Fruit fly (Drosophila melanogaster) whole organism, embryonic: ENCODE data around the gene CG43796.

Experiments
- Abd-B ChIP-seq: fragments of 200-800 bp; sonication (Bioruptor generic); optimal IDR thresholded peaks from 2 replicates; lab custom pipeline; 2018; ENCODE audit warnings: missing biosample characterization, mild to moderate bottlenecking, missing genetic modification characterization, moderate library complexity
- CG10147 ChIP-seq: fragments of 200-800 bp; sonication (Bioruptor generic); optimal IDR thresholded peaks from 2 replicates; lab custom pipeline; 2019; ENCODE audit warnings: missing biosample characterization, mild to moderate bottlenecking, missing genetic modification characterization, moderate library complexity
- CG10209 ChIP-seq: fragments of 200-800 bp; sonication (Bioruptor generic); optimal IDR thresholded peaks from 3 replicates; lab custom pipeline; 2017; ENCODE audit warnings: missing biosample characterization, mild to moderate bottlenecking, missing genetic modification characterization, missing genetic modification reagents
- CG10267 ChIP-seq: fragments of 200-800 bp; sonication (Bioruptor generic); optimal IDR thresholded peaks from 2 replicates; lab custom pipeline; 2018; ENCODE audit warnings: missing biosample characterization, mild to moderate bottlenecking, missing genetic modification characterization, moderate library complexity
- CG11456 ChIP-seq: fragments of 200-800 bp; sonication (Bioruptor generic); IDR thresholded peaks from 3 replicates; pipeline ENCODE4 v1.3.6; 2022; ENCODE audit warnings: missing biosample characterization, missing genetic modification characterization
- CG12236 ChIP-seq: fragments of 200-800 bp; sonication (Bioruptor generic); optimal IDR thresholded peaks from 2 replicates; lab custom pipeline; 2016; ENCODE audit warnings: missing biosample characterization, missing genetic modification characterization
- CG14050 ChIP-seq: fragments of 200-800 bp; sonication (Bioruptor generic); IDR thresholded peaks from 3 replicates; pipeline ENCODE4 v1.3.6; 2022; ENCODE audit warnings: missing biosample characterization, missing genetic modification characterization
- CG15011 ChIP-seq: fragments of 200-800 bp; sonication (Bioruptor generic); optimal IDR thresholded peaks from 3 replicates; lab custom pipeline; 2018; ENCODE audit warnings: missing biosample characterization, mild to moderate bottlenecking, missing genetic modification characterization
- CG1602 ChIP-seq: fragments of 200-800 bp; sonication (Bioruptor generic); optimal IDR thresholded peaks from 3 replicates; lab custom pipeline; 2016; ENCODE audit warnings: missing biosample characterization, missing genetic modification characterization
- CG17359 ChIP-seq: fragments of 200-800 bp; sonication (Bioruptor generic); optimal IDR thresholded peaks from 3 replicates; lab custom pipeline; 2018; ENCODE audit warnings: missing biosample characterization, mild to moderate bottlenecking, missing genetic modification characterization, moderate library complexity
- CG18262 ChIP-seq: fragments of 200-800 bp; optimal IDR thresholded peaks from 3 replicates; lab custom pipeline; 2019; ENCODE audit warnings: missing biosample characterization, mild to moderate bottlenecking, missing genetic modification characterization, moderate library complexity
- CG18476 ChIP-seq: fragments of 200-800 bp; sonication (Bioruptor generic); optimal IDR thresholded peaks from 2 replicates; lab custom pipeline; 2016; ENCODE audit warnings: missing biosample characterization, mild to moderate bottlenecking, missing genetic modification characterization
- CG31441 ChIP-seq: fragments of 200-800 bp; sonication (Bioruptor generic); IDR thresholded peaks from 2 replicates; pipeline ENCODE4 v1.3.6; 2022; ENCODE audit warnings: missing biosample characterization, missing genetic modification characterization
- CG32532 ChIP-seq: fragments of 200-800 bp; sonication (Bioruptor generic); IDR thresholded peaks from 2 replicates; pipeline ENCODE4 v1.3.6; 2022; ENCODE audit warnings: missing biosample characterization, missing genetic modification characterization
- CG4282 ChIP-seq: fragments of 200-800 bp; sonication (Bioruptor generic); optimal IDR thresholded peaks from 2 replicates; lab custom pipeline; 2016; ENCODE audit warnings: missing biosample characterization, missing genetic modification characterization
- CG5245 ChIP-seq: fragments of 200-800 bp; sonication (Bioruptor generic); optimal IDR thresholded peaks from 3 replicates; lab custom pipeline; 2016; ENCODE audit warnings: missing biosample characterization, missing genetic modification characterization
- CG5953 ChIP-seq: fragments of 200-800 bp; sonication (Bioruptor generic); IDR thresholded peaks from 2 replicates; pipeline ENCODE4 v1.3.6; 2022; ENCODE audit warnings: missing biosample characterization, missing genetic modification characterization
- CG7928 ChIP-seq: fragments of 200-800 bp; sonication (Bioruptor generic); optimal IDR thresholded peaks from 2 replicates; lab custom pipeline; 2017; ENCODE audit warnings: missing biosample characterization, mild to moderate bottlenecking, missing genetic modification characterization
- CG7963 ChIP-seq: fragments of 200-800 bp; sonication (Bioruptor generic); IDR thresholded peaks from 3 replicates; pipeline ENCODE4 v1.3.6; 2022; ENCODE audit warnings: missing biosample characterization, missing genetic modification characterization; ENCODE audit not compliant: partially characterized antibody
- CG9797 ChIP-seq: fragments of 200-800 bp; sonication (Bioruptor generic); optimal IDR thresholded peaks from 3 replicates; lab custom pipeline; 2018; ENCODE audit warnings: missing biosample characterization, mild to moderate bottlenecking, missing genetic modification characterization
- CG9817 ChIP-seq: fragments of 200-800 bp; sonication (Bioruptor generic); optimal IDR thresholded peaks from 2 replicates; lab custom pipeline; 2018; ENCODE audit warnings: missing biosample characterization, mild to moderate bottlenecking, missing genetic modification characterization, moderate library complexity
- Drgx ChIP-seq: fragments of 200-800 bp; sonication (Bioruptor generic); IDR thresholded peaks from 2 replicates; pipeline ENCODE4 v1.3.6; 2022; ENCODE audit warnings: missing biosample characterization, missing genetic modification characterization
- ERR ChIP-seq: fragments of 200-800 bp; sonication (Bioruptor generic); optimal IDR thresholded peaks from 2 replicates; lab custom pipeline; 2016; ENCODE audit warnings: missing biosample characterization, missing genetic modification characterization
- Fer1 ChIP-seq: fragments of 200-800 bp; sonication (Bioruptor generic); optimal IDR thresholded peaks from 2 replicates; lab custom pipeline; 2017; ENCODE audit warnings: missing biosample characterization, mild to moderate bottlenecking, missing genetic modification characterization
- Fer2 ChIP-seq: fragments of 200-800 bp; sonication (Bioruptor generic); optimal IDR thresholded peaks from 2 replicates; lab custom pipeline; 2018; ENCODE audit warnings: missing biosample characterization, mild to moderate bottlenecking, missing genetic modification characterization, moderate library complexity
- Gsc ChIP-seq: fragments of 200-800 bp; sonication (Bioruptor generic); IDR thresholded peaks from 2 replicates; pipeline ENCODE4 v1.3.6; 2022; ENCODE audit warnings: missing biosample characterization, missing genetic modification characterization
- HLH4C ChIP-seq: fragments of 200-800 bp; sonication (Bioruptor generic); IDR thresholded peaks from 3 replicates; pipeline ENCODE4 v1.3.6; 2022; ENCODE audit warnings: missing biosample characterization, missing genetic modification characterization; ENCODE audit not compliant: partially characterized antibody
- Hr51 ChIP-seq, 2 experiments: fragments of 200-800 bp; sonication (Bioruptor generic); optimal IDR thresholded peaks; 2 replicates in 1 of 2; 3 replicates in 1 of 2; lab custom pipeline; 2016 to 2018; ENCODE audit warnings: missing biosample characterization in 2 of 2, missing genetic modification characterization in 2 of 2, mild to moderate bottlenecking in 1 of 2, moderate library complexity in 1 of 2
- Max ChIP-seq: fragments of 200-800 bp; sonication (Bioruptor generic); optimal IDR thresholded peaks from 2 replicates; lab custom pipeline; 2016; ENCODE audit warnings: missing biosample characterization, mild to moderate bottlenecking, missing genetic modification characterization
- Mrtf ChIP-seq: fragments of 200-800 bp; sonication (Bioruptor generic); IDR thresholded peaks from 3 replicates; pipeline ENCODE4 v1.3.6; 2022; ENCODE audit warnings: missing biosample characterization, missing genetic modification characterization
- NFAT ChIP-seq: fragments of 200-800 bp; sonication (Bioruptor generic); IDR thresholded peaks from 2 replicates; pipeline ENCODE4 v1.3.6; 2022; ENCODE audit warnings: missing biosample characterization, missing genetic modification characterization
- bcd ChIP-seq: fragments of 200-800 bp; sonication (Bioruptor generic); optimal IDR thresholded peaks from 2 replicates; lab custom pipeline; 2017; ENCODE audit warnings: missing biosample characterization, mild to moderate bottlenecking, missing genetic modification characterization
- chinmo ChIP-seq: fragments of 200-800 bp; sonication (Bioruptor generic); IDR thresholded peaks from 4 replicates; pipeline ENCODE4 v1.3.6; 2022; ENCODE audit warnings: missing biosample characterization, missing genetic modification characterization; ENCODE audit not compliant: partially characterized antibody
- dati ChIP-seq: fragments of 200-800 bp; sonication (Bioruptor generic); IDR thresholded peaks from 2 replicates; pipeline ENCODE4 v1.3.6; 2022; ENCODE audit warnings: missing biosample characterization, missing genetic modification characterization
- disco-r ChIP-seq: fragments of 200-800 bp; sonication (Bioruptor generic); optimal IDR thresholded peaks from 2 replicates; lab custom pipeline; 2016; ENCODE audit warnings: missing biosample characterization, missing genetic modification characterization
- eve ChIP-seq, 2 experiments: fragments of >200 bp; optimal IDR thresholded peaks; 2 replicates each; lab custom pipeline; 2017; ENCODE audit warnings: missing biosample characterization in 2 of 2, missing genetic modification characterization in 2 of 2
- gcm ChIP-seq: fragments of 200-800 bp; sonication (Bioruptor generic); optimal IDR thresholded peaks from 2 replicates; lab custom pipeline; 2019; ENCODE audit warnings: missing biosample characterization, mild to moderate bottlenecking, missing genetic modification characterization, moderate library complexity
- grau ChIP-seq: fragments of 200-800 bp; optimal IDR thresholded peaks from 3 replicates; lab custom pipeline; 2019; ENCODE audit warnings: missing biosample characterization, mild to moderate bottlenecking, missing genetic modification characterization, moderate library complexity
- kni ChIP-seq: fragments of 200-800 bp; sonication (Bioruptor generic); optimal IDR thresholded peaks from 3 replicates; lab custom pipeline; 2017; ENCODE audit warnings: mild to moderate bottlenecking, missing biosample characterization, missing genetic modification reagents, missing genetic modification characterization
- lmd ChIP-seq: fragments of 200-800 bp; sonication (Bioruptor generic); IDR thresholded peaks from 2 replicates; pipeline ENCODE4 v1.3.6; 2022; ENCODE audit warnings: missing biosample characterization, missing genetic modification characterization
- org-1 ChIP-seq: fragments of 200-800 bp; sonication (Bioruptor generic); optimal IDR thresholded peaks from 2 replicates; lab custom pipeline; 2017; ENCODE audit warnings: missing biosample characterization, missing genetic modification characterization
- otp ChIP-seq: fragments of 200-800 bp; sonication (Bioruptor generic); IDR thresholded peaks from 3 replicates; pipeline ENCODE4, ENCODE4 v1.3.6; 2022; ENCODE audit warnings: missing biosample characterization, missing genetic modification characterization
- phol ChIP-seq: fragments of 200-800 bp; sonication (Bioruptor generic); optimal IDR thresholded peaks from 3 replicates; lab custom pipeline; 2018; ENCODE audit warnings: missing biosample characterization, mild to moderate bottlenecking, missing genetic modification characterization, moderate library complexity
- row ChIP-seq: fragments of 200-800 bp; sonication (Bioruptor generic); IDR thresholded peaks from 3 replicates; pipeline ENCODE4 v1.3.6; 2022; ENCODE audit warnings: missing biosample characterization, missing genetic modification characterization
- stc ChIP-seq: fragments of 200-800 bp; sonication (Bioruptor generic); IDR thresholded peaks from 2 replicates; pipeline ENCODE4 v1.3.6; 2022; ENCODE audit warnings: missing biosample characterization, missing genetic modification characterization
- tin ChIP-seq: fragments of 200-800 bp; sonication (Bioruptor generic); optimal IDR thresholded peaks from 3 replicates; lab custom pipeline; 2016; ENCODE audit warnings: missing biosample characterization, missing genetic modification characterization
- tio ChIP-seq: fragments of 200-800 bp; sonication (Bioruptor generic); optimal IDR thresholded peaks from 2 replicates; lab custom pipeline; 2017; ENCODE audit warnings: missing biosample characterization, missing genetic modification characterization, inconsistent platforms
- vnd ChIP-seq: fragments of 200-800 bp; sonication (Bioruptor generic); IDR thresholded peaks from 3 replicates; pipeline ENCODE4 v1.3.6; 2022; ENCODE audit warnings: missing biosample characterization, missing genetic modification characterization; ENCODE audit not compliant: partially characterized antibody
- wek ChIP-seq: fragments of 200-800 bp; sonication (Bioruptor generic); optimal IDR thresholded peaks from 3 replicates; lab custom pipeline; 2018; ENCODE audit warnings: missing biosample characterization, mild to moderate bottlenecking, missing genetic modification characterization, moderate library complexity
- zfh1 ChIP-seq: fragments of 200-800 bp; sonication (Bioruptor generic); IDR thresholded peaks from 3 replicates; pipeline ENCODE4 v1.3.6; 2022; ENCODE audit warnings: missing biosample characterization, missing genetic modification characterization

Gene CG43796

dm6 chr2L:8473448-8473847, 8.7 kb upstream of the CG43796 start (continued):
- TF ChIP-seq kni (GFP tag; lab: Kevin White, UChicago) (no peak), NFAT (peak; percentile 43; the same call in 1 of the 2 replicates), CG10147 (GFP tag; lab: Kevin White, UChicago) (no peak), phol (tag; lab: Kevin White, UChicago) (peak; percentile 67), Fer1 (GFP tag; lab: Kevin White, UChicago) (no peak), disco-r (GFP tag; lab: Kevin White, UChicago) (no peak), CG32532 (peak; percentile 48), org-1 (GFP tag; lab: Kevin White, UChicago) (no peak), Gsc (GFP tag; lab: Robert Waterston, UW) (0 out of 2 replicates have a peak, but pooled peaks have one; percentile 20), Drgx (peak; percentile 50; the same call in 1 of the 2 replicates), CG15011 (GFP tag; lab: Kevin White, UChicago) (no peak), HLH4C (GFP tag; lab: Robert Waterston, UW) (no peak), CG11456 (no peak), otp (peak; percentile 75), vnd (no peak), CG5953 (0 out of 2 replicates have a peak, but pooled peaks have one; percentile 34), zfh1 (GFP tag; lab: Robert Waterston, UW) (peak; percentile 79), Max (GFP tag; lab: Kevin White, UChicago) (peak; percentile 13), grau (tag; lab: Kevin White, UChicago) (peak; percentile 27), chinmo (GFP tag; lab: Robert Waterston, UW) (no peak), eve (GFP tag; optimal IDR thresholded peaks at IDR 0.05; lab: Kevin White, UChicago) (no peak), ERR (GFP tag; lab: Kevin White, UChicago) (no peak), Abd-B (GFP tag; lab: Kevin White, UChicago) (no peak), row (GFP tag; lab: Robert Waterston, UW) (peak; percentile 71), CG10267 (peak; percentile 47), gcm (peak; percentile 28), CG9797 (GFP tag; lab: Kevin White, UChicago) (no peak), CG1602 (GFP tag; lab: Kevin White, UChicago) (peak; percentile 5), Mrtf (0 out of 3 replicates have a peak, but pooled peaks have one; percentile 46), CG7963 (GFP tag; lab: Robert Waterston, UW) (no peak), CG7928 (GFP tag; lab: Kevin White, UChicago) (no peak), CG10209 (GFP tag; lab: Kevin White, UChicago) (peak; percentile 25), CG14050 (peak; percentile 60), Fer2 (tag; lab: Kevin White, UChicago) (no peak), CG4282 (no peak), bcd (GFP tag; lab: Kevin White, UChicago) (peak; percentile 36), tin (GFP tag; lab: Kevin White, UChicago) (peak; percentile 23), CG18262 (tag; lab: Kevin White, UChicago) (peak; percentile 59), lmd (GFP tag; lab: Robert Waterston, UW) (peak; percentile 60; the same call in 1 of the 2 replicates), dati (no peak), wek (GFP tag; lab: Kevin White, UChicago) (no peak), CG5245 (GFP tag; lab: Kevin White, UChicago) (no peak), CG12236 (no peak), tio (GFP tag; lab: Kevin White, UChicago) (no peak), CG18476 (GFP tag; lab: Kevin White, UChicago) (peak; percentile 10), stc (GFP tag; lab: Robert Waterston, UW) (peak; percentile 72), CG31441 (GFP tag; lab: Robert Waterston, UW) (peak; percentile 73), CG17359 (tag; lab: Kevin White, UChicago) (peak; percentile 66), CG9817 (tag; lab: Kevin White, UChicago) (peak; percentile 7), Hr51 (GFP tag; optimal IDR thresholded peaks at IDR 0.05; lab: Kevin White, UChicago) (peak; percentile 27 to 65)
